Worm (Caenorhabditis elegans): ENCODE data around the gene C08B6.5.

DNA sequence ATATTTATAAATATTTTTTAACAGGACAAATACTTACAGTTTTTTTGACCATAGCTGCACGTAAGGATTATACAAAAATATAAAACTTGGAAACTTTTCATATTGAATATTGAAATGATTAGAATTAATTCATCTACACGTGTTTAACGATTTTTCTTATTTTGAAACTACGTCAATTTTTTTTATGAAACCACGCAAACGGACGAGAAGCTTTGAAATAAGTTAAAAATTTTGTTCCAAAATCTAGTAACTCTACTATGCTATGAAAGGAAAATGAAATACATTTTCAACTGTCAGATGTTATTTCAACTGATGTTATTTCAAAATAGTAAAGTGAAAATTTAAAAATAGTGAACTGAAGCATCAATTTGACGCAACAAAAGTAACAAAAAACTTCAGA is 43.8 kb upstream of the C08B6.5 start, which contains the start of gene F57A8.6:
- no peak for TF ChIP-seq sptf-1 (tag; optimal IDR thresholded peaks at IDR 0.05)
- TF ChIP-seq lsy-2 (tag; optimal IDR thresholded peaks at IDR 0.05) = no peak
